Worm (Caenorhabditis elegans) whole organism, L2 larva: Measurements from ENCODE around the gene B0554.7.

Source experiments
- ZK546.5 ChIP-seq: sonication (generic microtip); optimal IDR thresholded peaks from 2 replicates; lab custom pipeline; 2017; ENCODE audit warnings: missing biosample characterization, missing genetic modification characterization
- ceh-82 ChIP-seq: fragments of 150-350 bp; optimal IDR thresholded peaks from 2 replicates; lab custom pipeline; 2014; ENCODE audit warnings: missing biosample characterization, missing genetic modification characterization
- egl-27 ChIP-seq: sonication (generic microtip); optimal IDR thresholded peaks from 3 replicates; lab custom pipeline; 2017; ENCODE audit warnings: missing biosample characterization, missing genetic modification reagents, missing genetic modification characterization
- elt-1 ChIP-seq: fragments of 150-350 bp; optimal IDR thresholded peaks from 2 replicates; lab custom pipeline; 2014; ENCODE audit warnings: missing biosample characterization, missing genetic modification characterization
- elt-3 ChIP-seq: sonication (generic microtip); optimal IDR thresholded peaks from 2 replicates; lab custom pipeline; 2017; ENCODE audit warnings: missing biosample characterization, missing genetic modification characterization
- mdl-1 ChIP-seq, 2 experiments: fragments of 150-350 bp in 1 of 2; sonication (generic microtip) in 1 of 2; optimal IDR thresholded peaks; 2 replicates each; lab custom pipeline; 2017; ENCODE audit warnings: missing biosample characterization in 2 of 2, missing genetic modification characterization in 2 of 2
- nhr-11 ChIP-seq: fragments of 150-350 bp; optimal IDR thresholded peaks from 2 replicates; lab custom pipeline; 2014; ENCODE audit warnings: missing biosample characterization, missing genetic modification characterization
- nhr-21 ChIP-seq: fragments of 150-350 bp; optimal IDR thresholded peaks from 2 replicates; lab custom pipeline; 2014; ENCODE audit warnings: missing biosample characterization, missing genetic modification characterization
- nhr-23 ChIP-seq: fragments of 150-350 bp; optimal IDR thresholded peaks from 2 replicates; lab custom pipeline; 2014; ENCODE audit warnings: missing biosample characterization, missing genetic modification reagents, missing genetic modification characterization
- nhr-237 ChIP-seq: fragments of 150-350 bp; optimal IDR thresholded peaks from 2 replicates; lab custom pipeline; 2014; ENCODE audit warnings: missing biosample characterization, missing genetic modification characterization

DNA sequence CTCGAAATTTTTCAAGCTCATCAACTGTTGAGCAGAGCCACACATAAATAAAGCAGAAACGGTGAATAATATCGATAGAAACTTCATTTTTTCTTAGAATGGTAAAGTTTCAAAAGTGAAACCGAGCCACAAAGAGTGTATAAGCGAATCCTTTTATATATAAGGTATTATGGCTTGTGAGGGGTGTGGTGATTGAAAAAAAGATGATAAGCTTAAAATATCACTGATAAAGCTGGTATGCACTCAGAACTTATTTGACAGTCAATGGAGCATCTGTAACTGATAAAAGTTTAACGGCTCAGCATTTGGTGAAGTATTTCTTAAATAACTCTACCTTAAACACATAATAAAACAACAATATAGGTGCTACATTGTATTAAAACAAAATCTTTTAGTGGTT lies 26.2 kb downstream of the B0554.7 start, which contains the start of gene dod-19:
- TF ChIP-seq ceh-82 (tag; lab: Kevin White, UChicago) (no peak), nhr-21 (tag; lab: Kevin White, UChicago) (no peak), egl-27 (tag; lab: Kevin White, UChicago) (no peak), nhr-11 (tag; lab: Kevin White, UChicago) (no peak), mdl-1 (tag; optimal IDR thresholded peaks at IDR 0.05; lab: Kevin White, UChicago) (no peak), elt-3 (tag; lab: Kevin White, UChicago) (no peak), elt-1 (no peak), nhr-23 (tag; lab: Kevin White, UChicago) (no peak), ZK546.5 (tag; lab: Kevin White, UChicago) (no peak), nhr-237 (tag; lab: Kevin White, UChicago) (no peak)
